Fruit fly (Drosophila melanogaster) S2 (cell line): ENCODE results near the gene Vha16-2.

Source experiments
- CG8478 ChIP-seq: fragments of >200 bp; optimal IDR thresholded peaks from 2 replicates; lab custom pipeline; 2018
- CTCF ChIP-seq, 2 experiments: fragments of >200 bp; optimal IDR thresholded peaks; 2 replicates each; lab custom pipeline; 2018

Vha16-2 gene

dm6 chr3L:11488264-11488663 lies 13.5 kb downstream of the Vha16-2 start:
- TF ChIP-seq CTCF (optimal IDR thresholded peaks at IDR 0.05; lab: Kevin White, UChicago) (no peak), CG8478 (lab: Kevin White, UChicago) (no peak)

dm6 chr3L:11489489-11489888 lies 14.7 kb downstream of the Vha16-2 start:
- TF ChIP-seq CTCF (optimal IDR thresholded peaks at IDR 0.05; lab: Kevin White, UChicago) (no peak), CG8478 (lab: Kevin White, UChicago) (no peak)

- TF ChIP-seq CTCF (optimal IDR thresholded peaks at IDR 0.05; lab: Kevin White, UChicago) (no peak), CG8478 (lab: Kevin White, UChicago) (no peak)
Observed at dm6 chr3L:11490539-11490938, 15.8 kb downstream of the Vha16-2 start.

- TF ChIP-seq CTCF (optimal IDR thresholded peaks at IDR 0.05; lab: Kevin White, UChicago) = no peak
- TF ChIP-seq CG8478 (lab: Kevin White, UChicago) = no peak
Observed at dm6 chr3L:11491222-11491873, 16.6 kb downstream of the Vha16-2 start.

- no peak for TF ChIP-seq CTCF (optimal IDR thresholded peaks at IDR 0.05; lab: Kevin White, UChicago)
- TF ChIP-seq CG8478 (lab: Kevin White, UChicago) = no peak
Observed at dm6 chr3L:11491874-11492268, 17.1 kb downstream of the Vha16-2 start.

dm6 chr3L:11492457-11492856 lies 17.7 kb downstream of the Vha16-2 start:
- TF ChIP-seq CTCF (optimal IDR thresholded peaks at IDR 0.05; lab: Kevin White, UChicago) (no peak), CG8478 (lab: Kevin White, UChicago) (no peak)

- no peak for TF ChIP-seq CG8478 (lab: Kevin White, UChicago)
- TF ChIP-seq CTCF (optimal IDR thresholded peaks at IDR 0.05; lab: Kevin White, UChicago) = no peak
Observed at dm6 chr3L:11493090-11493807, 18.5 kb downstream of the Vha16-2 start.

- TF ChIP-seq CTCF (optimal IDR thresholded peaks at IDR 0.05; lab: Kevin White, UChicago) = no peak
- no peak for TF ChIP-seq CG8478 (lab: Kevin White, UChicago)
Observed at dm6 chr3L:11508337-11508736, 33.6 kb downstream of the Vha16-2 start, which contains the start of gene CG33500. TSS of gene CG33500 (plus strand) at chr3L:11508637.

dm6 chr3L:11509294-11509911 lies 34.6 kb downstream of the Vha16-2 start, which contains the start of the genes Sgs8 and Sgs7:
TSS of gene Sgs8 (minus strand) at chr3L:11509394.
TSS of gene Sgs7 (plus strand) at chr3L:11509861.
- TF ChIP-seq CTCF (optimal IDR thresholded peaks at IDR 0.05; lab: Kevin White, UChicago) = no peak

dm6 chr3L:11510489-11510888 lies 35.7 kb downstream of the Vha16-2 start, which contains the start of gene CG33272:
TSS of gene CG33272 (minus strand) at chr3L:11510589.
- no peak for TF ChIP-seq CTCF (optimal IDR thresholded peaks at IDR 0.05; lab: Kevin White, UChicago)
- no peak for TF ChIP-seq CG8478 (lab: Kevin White, UChicago)

dm6 chr3L:11511243-11511642 lies 36.5 kb downstream of the Vha16-2 start:
- TF ChIP-seq CG8478 (lab: Kevin White, UChicago) = no peak
- TF ChIP-seq CTCF (optimal IDR thresholded peaks at IDR 0.05; lab: Kevin White, UChicago) = peak; percentile 30 to 62

dm6 chr3L:11511921-11512320 lies 37.2 kb downstream of the Vha16-2 start, which contains the start of gene Sgs3:
TSS of gene Sgs3 (plus strand) at chr3L:11512221.
- TF ChIP-seq CG8478 (lab: Kevin White, UChicago) (no peak), CTCF (optimal IDR thresholded peaks at IDR 0.05; lab: Kevin White, UChicago) (no peak)

dm6 chr3L:11513405-11513804 lies 38.6 kb downstream of the Vha16-2 start, which contains the start of gene CG7512:
TSS of gene CG7512 (plus strand) at chr3L:11513705.
- TF ChIP-seq CG8478 (lab: Kevin White, UChicago) = no peak
- TF ChIP-seq CTCF (optimal IDR thresholded peaks at IDR 0.05; lab: Kevin White, UChicago) = no peak

dm6 chr3L:11515349-11516079 lies 40.8 kb downstream of the Vha16-2 start:
- TF ChIP-seq CG8478 (lab: Kevin White, UChicago) (no peak), CTCF (optimal IDR thresholded peaks at IDR 0.05; lab: Kevin White, UChicago) (no peak)
